Fruit fly (Drosophila melanogaster): ENCODE measurements around the gene CG14667.

- TF ChIP-seq Mnt (GFP tag; optimal IDR thresholded peaks at IDR 0.05) (no peak), CG11617 (GFP tag; optimal IDR thresholded peaks at IDR 0.05) (no peak), CG12768 (GFP tag; optimal IDR thresholded peaks at IDR 0.05) (no peak), CG5204 (GFP tag; optimal IDR thresholded peaks at IDR 0.05) (no peak), bab1 (GFP tag; optimal IDR thresholded peaks at IDR 0.05) (no peak), Crg-1 (GFP tag; optimal IDR thresholded peaks at IDR 0.05) (no peak), pad (GFP tag; optimal IDR thresholded peaks at IDR 0.05) (no peak), tj (GFP tag; optimal IDR thresholded peaks at IDR 0.05) (no peak), CG1620 (GFP tag; optimal IDR thresholded peaks at IDR 0.05) (no peak)
These were observed 12.7 kb downstream of the CG14667 start, which contains the start of gene CG14668 for dm6 chr3R:5387564-5387963.
